Fruit fly (Drosophila melanogaster) whole organism, embryonic: ENCODE measurements around the gene GC.
A peak's percentile ranks its signal among the peaks of the same experiment; 100 is the strongest.

Source experiments
- Aef1 ChIP-seq: fragments of 200-800 bp; sonication (Bioruptor generic); IDR thresholded peaks from 3 replicates; pipeline ENCODE4 v1.3.6; 2022; ENCODE audit warnings: missing biosample characterization, missing genetic modification characterization
- BEAF-32 ChIP-seq: fragments of 200-800 bp; sonication (Bioruptor generic); optimal IDR thresholded peaks from 3 replicates; lab custom pipeline; 2017; ENCODE audit warnings: missing biosample characterization, missing genetic modification characterization, mild to moderate bottlenecking, moderate library complexity, missing genetic modification reagents
- CG10565 ChIP-seq: fragments of 200-800 bp; sonication (Bioruptor generic); optimal IDR thresholded peaks from 3 replicates; lab custom pipeline; 2016; ENCODE audit warnings: missing biosample characterization, mild to moderate bottlenecking, missing genetic modification characterization
- CG12744 ChIP-seq: fragments of 200-800 bp; sonication (Bioruptor generic); optimal IDR thresholded peaks from 2 replicates; lab custom pipeline; 2016; ENCODE audit warnings: missing biosample characterization, missing genetic modification characterization
- CG13624 ChIP-seq: fragments of 200-800 bp; sonication (Bioruptor generic); optimal IDR thresholded peaks from 2 replicates; lab custom pipeline; 2016; ENCODE audit warnings: missing biosample characterization, missing genetic modification characterization
- CG14014 ChIP-seq: fragments of 200-800 bp; sonication (Bioruptor generic); IDR thresholded peaks from 2 replicates; pipeline ENCODE4 v1.3.6; 2022; ENCODE audit warnings: missing biosample characterization, missing genetic modification characterization
- CG15269 ChIP-seq: fragments of 200-800 bp; sonication (Bioruptor generic); optimal IDR thresholded peaks from 2 replicates; lab custom pipeline; 2018; ENCODE audit warnings: missing biosample characterization, mild to moderate bottlenecking, missing genetic modification characterization, moderate library complexity
- CG16815 ChIP-seq: fragments of 200-800 bp; sonication (Bioruptor generic); optimal IDR thresholded peaks from 3 replicates; lab custom pipeline; 2017; ENCODE audit warnings: missing biosample characterization, mild to moderate bottlenecking, missing genetic modification characterization
- CG17186 ChIP-seq: fragments of 200-800 bp; sonication (Bioruptor generic); optimal IDR thresholded peaks from 3 replicates; lab custom pipeline; 2017; ENCODE audit warnings: missing biosample characterization, missing genetic modification reagents, missing genetic modification characterization
- CG17328 ChIP-seq: fragments of 200-800 bp; sonication (Bioruptor generic); IDR thresholded peaks from 2 replicates; pipeline ENCODE4 v1.3.6; 2022; ENCODE audit warnings: missing biosample characterization, missing genetic modification characterization
- CG17359 ChIP-seq: fragments of 200-800 bp; sonication (Bioruptor generic); optimal IDR thresholded peaks from 3 replicates; lab custom pipeline; 2018; ENCODE audit warnings: missing biosample characterization, mild to moderate bottlenecking, missing genetic modification characterization, moderate library complexity
- CG18619 ChIP-seq: fragments of 200-800 bp; sonication (Bioruptor generic); optimal IDR thresholded peaks from 3 replicates; lab custom pipeline; 2017; ENCODE audit warnings: missing biosample characterization, mild to moderate bottlenecking, missing genetic modification characterization
- CG2129 ChIP-seq: fragments of 200-800 bp; sonication (Bioruptor generic); IDR thresholded peaks from 2 replicates; pipeline ENCODE4 v1.3.6; 2022; ENCODE audit warnings: missing biosample characterization, missing genetic modification characterization; ENCODE audit not compliant: partially characterized antibody
- CG2678 ChIP-seq: fragments of 200-800 bp; sonication (Bioruptor generic); optimal IDR thresholded peaks from 3 replicates; lab custom pipeline; 2019; ENCODE audit warnings: missing biosample characterization, mild to moderate bottlenecking, missing genetic modification characterization, moderate library complexity
- CG31224 ChIP-seq: fragments of 200-800 bp; sonication (Bioruptor generic); IDR thresholded peaks from 2 replicates; pipeline ENCODE4 v1.3.6; 2022; ENCODE audit warnings: missing biosample characterization, missing genetic modification characterization
- CG34376 ChIP-seq: fragments of 200-800 bp; sonication (Bioruptor generic); optimal IDR thresholded peaks from 2 replicates; lab custom pipeline; 2018; ENCODE audit warnings: missing biosample characterization, mild to moderate bottlenecking, missing genetic modification characterization
- CG4424 ChIP-seq: fragments of 200-800 bp; sonication (Bioruptor generic); optimal IDR thresholded peaks from 3 replicates; lab custom pipeline; 2016; ENCODE audit warnings: missing biosample characterization, missing genetic modification characterization
- CG4820 ChIP-seq: fragments of 200-800 bp; sonication (Bioruptor generic); optimal IDR thresholded peaks from 3 replicates; lab custom pipeline; 2016; ENCODE audit warnings: missing biosample characterization, missing genetic modification characterization
- CG6813 ChIP-seq: fragments of 200-800 bp; sonication (Bioruptor generic); optimal IDR thresholded peaks from 2 replicates; lab custom pipeline; 2017; ENCODE audit warnings: missing biosample characterization, missing genetic modification characterization, mild to moderate bottlenecking, moderate library complexity, missing genetic modification reagents
- CG8478 ChIP-seq: fragments of >200 bp; optimal IDR thresholded peaks from 2 replicates; lab custom pipeline; 2018
- CG8765 ChIP-seq: fragments of 200-800 bp; sonication (Bioruptor generic); IDR thresholded peaks from 2 replicates; pipeline ENCODE4 v1.3.6; 2022; ENCODE audit warnings: missing biosample characterization, missing genetic modification characterization
- CG8924 ChIP-seq: fragments of 200-800 bp; optimal IDR thresholded peaks from 3 replicates; lab custom pipeline; 2019; ENCODE audit warnings: missing biosample characterization, mild to moderate bottlenecking, missing genetic modification characterization, moderate library complexity
- Camta ChIP-seq: fragments of 200-800 bp; sonication (Bioruptor generic); optimal IDR thresholded peaks from 2 replicates; lab custom pipeline; 2016; ENCODE audit warnings: missing biosample characterization, missing genetic modification characterization
- Deaf1 ChIP-seq: fragments of 200-800 bp; optimal IDR thresholded peaks from 3 replicates; lab custom pipeline; 2019; ENCODE audit warnings: missing biosample characterization, mild to moderate bottlenecking, missing genetic modification characterization, moderate library complexity
- Dip2 ChIP-seq: fragments of 200-800 bp; sonication (Bioruptor generic); IDR thresholded peaks from 2 replicates; pipeline ENCODE4 v1.3.6; 2022; ENCODE audit warnings: missing biosample characterization, missing genetic modification characterization
- Doc3 ChIP-seq: fragments of 200-800 bp; sonication (Bioruptor generic); IDR thresholded peaks from 3 replicates; pipeline ENCODE4 v1.3.6; 2022; ENCODE audit warnings: missing biosample characterization, missing genetic modification characterization; ENCODE audit not compliant: partially characterized antibody
- ERR ChIP-seq: fragments of 200-800 bp; sonication (Bioruptor generic); optimal IDR thresholded peaks from 2 replicates; lab custom pipeline; 2016; ENCODE audit warnings: missing biosample characterization, missing genetic modification characterization
- Gsc ChIP-seq: fragments of 200-800 bp; sonication (Bioruptor generic); IDR thresholded peaks from 2 replicates; pipeline ENCODE4 v1.3.6; 2022; ENCODE audit warnings: missing biosample characterization, missing genetic modification characterization
- H2.0 ChIP-seq: fragments of 200-800 bp; sonication (Bioruptor generic); IDR thresholded peaks from 2 replicates; pipeline ENCODE4 v1.3.6; 2022; ENCODE audit warnings: missing biosample characterization, missing genetic modification characterization
- Med ChIP-seq: fragments of 200-800 bp; sonication (Bioruptor generic); peaks from one replicate; lab custom pipeline; 2016; ENCODE audit warnings: missing biosample characterization, missing genetic modification characterization, mild to moderate bottlenecking, inconsistent platforms, moderate library complexity
- Meics ChIP-seq: fragments of 200-800 bp; sonication (Bioruptor generic); optimal IDR thresholded peaks from 2 replicates; lab custom pipeline; 2017; ENCODE audit warnings: missing biosample characterization, mild to moderate bottlenecking, missing genetic modification characterization
- Myb ChIP-seq: fragments of 200-800 bp; sonication (Bioruptor generic); optimal IDR thresholded peaks from 2 replicates; lab custom pipeline; 2016; ENCODE audit warnings: missing biosample characterization, missing genetic modification characterization
- NK7.1 ChIP-seq: fragments of 200-800 bp; sonication (Bioruptor generic); optimal IDR thresholded peaks from 3 replicates; lab custom pipeline; 2016; ENCODE audit warnings: missing biosample characterization, missing genetic modification characterization
- Neu2 ChIP-seq: fragments of 200-800 bp; sonication (Bioruptor generic); optimal IDR thresholded peaks from 3 replicates; lab custom pipeline; 2016; ENCODE audit warnings: missing biosample characterization, missing genetic modification characterization, borderline replicate concordance
- Nf-YA ChIP-seq: fragments of 200-800 bp; sonication (Bioruptor generic); IDR thresholded peaks from 2 replicates; pipeline ENCODE4 v1.3.6; 2022; ENCODE audit warnings: missing biosample characterization, missing genetic modification characterization
- Nf-YB ChIP-seq: fragments of 200-800 bp; sonication (Bioruptor generic); optimal IDR thresholded peaks from 3 replicates; lab custom pipeline; 2019; ENCODE audit warnings: missing biosample characterization, mild to moderate bottlenecking, missing genetic modification characterization, moderate library complexity
- Ptx1 ChIP-seq: fragments of 200-800 bp; sonication (Bioruptor generic); IDR thresholded peaks from 2 replicates; pipeline ENCODE4 v1.3.6; 2022; ENCODE audit warnings: missing biosample characterization, missing genetic modification characterization
- ato ChIP-seq: fragments of 200-800 bp; sonication (Bioruptor generic); IDR thresholded peaks from 2 replicates; pipeline ENCODE4 v1.3.6; 2022; ENCODE audit warnings: missing biosample characterization, missing genetic modification characterization; ENCODE audit not compliant: partially characterized antibody
- chn ChIP-seq: fragments of 200-800 bp; sonication (Bioruptor generic); optimal IDR thresholded peaks from 2 replicates; lab custom pipeline; 2016; ENCODE audit warnings: missing biosample characterization, missing genetic modification characterization
- ems ChIP-seq: fragments of 200-800 bp; sonication (Bioruptor generic); optimal IDR thresholded peaks from 3 replicates; lab custom pipeline; 2016; ENCODE audit warnings: missing biosample characterization, missing genetic modification characterization
- fd64A ChIP-seq: fragments of 200-800 bp; sonication (Bioruptor generic); optimal IDR thresholded peaks from 3 replicates; lab custom pipeline; 2018; ENCODE audit warnings: missing biosample characterization, mild to moderate bottlenecking, missing genetic modification characterization
- fru ChIP-seq: fragments of >200 bp; optimal IDR thresholded peaks from 2 replicates; lab custom pipeline; 2017
- her ChIP-seq: fragments of 200-800 bp; sonication (Bioruptor generic); optimal IDR thresholded peaks from 2 replicates; lab custom pipeline; 2016; ENCODE audit warnings: missing biosample characterization, missing genetic modification characterization
- insv ChIP-seq, 2 experiments: fragments of 200-800 bp; sonication (Bioruptor generic); optimal IDR thresholded peaks; 3 replicates each; lab custom pipeline; 2016 to 2018; ENCODE audit warnings: missing biosample characterization in 2 of 2, missing genetic modification characterization in 2 of 2
- nmo ChIP-seq: fragments of 200-800 bp; sonication (Bioruptor generic); optimal IDR thresholded peaks from 2 replicates; lab custom pipeline; 2018; ENCODE audit warnings: missing biosample characterization, mild to moderate bottlenecking, missing genetic modification characterization, moderate library complexity
- scrt ChIP-seq: fragments of 200-800 bp; sonication (Bioruptor generic); optimal IDR thresholded peaks from 2 replicates; lab custom pipeline; 2018; ENCODE audit warnings: missing biosample characterization, mild to moderate bottlenecking, missing genetic modification characterization, moderate library complexity
- seq ChIP-seq: fragments of 200-800 bp; sonication (Bioruptor generic); IDR thresholded peaks from 2 replicates; pipeline ENCODE4 v1.3.6; 2022; ENCODE audit warnings: missing biosample characterization, missing genetic modification characterization
- tgo ChIP-seq: fragments of 200-800 bp; sonication (Bioruptor generic); IDR thresholded peaks from 3 replicates; pipeline ENCODE4 v1.3.6; 2022; ENCODE audit warnings: missing biosample characterization, missing genetic modification characterization
- vfl ChIP-seq: fragments of 200-800 bp; sonication (Bioruptor generic); optimal IDR thresholded peaks from 2 replicates; lab custom pipeline; 2016; ENCODE audit warnings: missing biosample characterization, missing genetic modification characterization
- vvl ChIP-seq: fragments of 200-800 bp; sonication (Bioruptor generic); IDR thresholded peaks from 2 replicates; pipeline ENCODE4 v1.3.6; 2022; ENCODE audit warnings: missing biosample characterization, missing genetic modification characterization
- z ChIP-seq: fragments of 200-800 bp; sonication (Bioruptor generic); IDR thresholded peaks from 3 replicates; pipeline ENCODE4 v1.3.6; 2022; ENCODE audit warnings: missing biosample characterization, missing genetic modification characterization

GC gene

DNA sequence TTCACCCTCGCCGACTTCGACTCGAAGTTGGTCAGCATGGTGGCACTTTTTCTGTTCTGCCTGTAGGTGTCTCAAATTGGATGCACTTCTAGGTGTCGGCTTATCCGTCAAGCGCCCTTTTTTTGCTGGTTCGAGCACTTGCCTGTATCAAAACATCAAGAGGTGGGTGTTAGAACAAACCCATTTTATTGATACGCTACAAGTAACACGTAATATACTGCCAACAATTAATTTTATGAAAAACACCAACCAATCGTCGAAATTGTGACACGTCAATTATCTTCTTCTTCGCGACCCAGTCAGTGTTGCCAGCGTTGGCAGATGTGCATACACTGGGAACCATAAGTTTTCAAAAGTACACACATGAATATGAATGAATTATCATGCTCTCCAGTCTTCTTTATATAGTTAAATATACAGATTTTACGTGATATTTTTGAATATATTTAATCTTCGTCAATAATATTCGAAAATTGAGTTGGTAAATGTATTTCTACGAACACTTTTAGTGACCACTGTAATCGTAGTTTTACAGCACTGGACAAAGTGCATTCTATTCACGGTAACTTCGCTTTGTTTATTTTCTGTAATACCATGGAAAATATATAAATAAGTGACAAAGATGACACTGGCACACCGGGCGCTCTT, 15.9 kb upstream of the GC start, which contains the start of the genes alphaCOP and CG13919 (continued):
- TF ChIP-seq seq (GFP tag; lab: Robert Waterston, UW) (peak; percentile 96), CG14014 (GFP tag; lab: Robert Waterston, UW) (peak; percentile 96), CG16815 (GFP tag; lab: Kevin White, UChicago) (peak; percentile 95), CG34376 (GFP tag; lab: Kevin White, UChicago) (peak; percentile 89), fru (lab: Kevin White, UChicago) (no peak), Doc3 (no peak), Nf-YB (GFP tag; lab: Kevin White, UChicago) (peak; percentile 84), Ptx1 (peak; percentile 99), CG18619 (GFP tag; lab: Kevin White, UChicago) (peak; percentile 94), ERR (GFP tag; lab: Kevin White, UChicago) (peak; percentile 88), fd64A (peak; percentile 56), chn (GFP tag; lab: Kevin White, UChicago) (peak; percentile 96), H2.0 (GFP tag; lab: Robert Waterston, UW) (peak; percentile 98), CG12744 (GFP tag; lab: Kevin White, UChicago) (peak; percentile 91), Gsc (peak; percentile 87), CG17328 (peak; percentile 98), CG17359 (tag; lab: Kevin White, UChicago) (peak; percentile 95), BEAF-32 (GFP tag; lab: Kevin White, UChicago) (peak; percentile 50), CG17186 (GFP tag; lab: Kevin White, UChicago) (peak; percentile 76), ato (GFP tag; lab: Robert Waterston, UW) (no peak), CG31224 (peak; percentile 94), CG4820 (peak; percentile 88), Dip2 (peak; percentile 53), CG8765 (peak; percentile 94), Nf-YA (peak; percentile 81), tgo (GFP tag; lab: Robert Waterston, UW) (peak; percentile 97), z (GFP tag; lab: Robert Waterston, UW) (no peak), Med (peak; percentile 99), CG4424 (GFP tag; lab: Kevin White, UChicago) (peak; percentile 96), CG8478 (no peak), Aef1 (GFP tag; lab: Robert Waterston, UW) (peak; percentile 97), vfl (peak; percentile 94), nmo (GFP tag; lab: Kevin White, UChicago) (peak; percentile 98), Camta (peak; percentile 93), CG10565 (GFP tag; lab: Kevin White, UChicago) (peak; percentile 62), scrt (GFP tag; lab: Kevin White, UChicago) (peak; percentile 83), her (GFP tag; lab: Kevin White, UChicago) (peak; percentile 69), Meics (peak; percentile 94), NK7.1 (GFP tag; lab: Kevin White, UChicago) (peak; percentile 91), Neu2 (peak; percentile 57), Deaf1 (tag; lab: Kevin White, UChicago) (peak; percentile 77), CG6813 (GFP tag; lab: Kevin White, UChicago) (peak; percentile 75), Myb (peak; percentile 66), CG2129 (GFP tag; lab: Robert Waterston, UW) (no peak), CG13624 (GFP tag; lab: Kevin White, UChicago) (peak; percentile 97), ems (GFP tag; lab: Kevin White, UChicago) (peak; percentile 96), vvl (GFP tag; lab: Robert Waterston, UW) (peak; percentile 97), CG8924 (tag; lab: Kevin White, UChicago) (peak; percentile 97), CG2678 (tag; lab: Kevin White, UChicago) (peak; percentile 97), insv (GFP tag; optimal IDR thresholded peaks at IDR 0.05; lab: Kevin White, UChicago) (peak in 1 of 2 experiments; percentile 65), CG15269 (tag; lab: Kevin White, UChicago) (peak; percentile 97)
